Worm (Caenorhabditis elegans): ENCODE results near the gene R09D1.13.
"Not testable (repeated sequence)": the region's sequence is repeated elsewhere in the genome, so short reads cannot be mapped to it uniquely, and the experiment has no call there.

The R09D1.13 gene

ce11 chrII:9470027-9470426 lies 24.8 kb upstream of the R09D1.13 start, which contains the start of gene T19H5.6:
Gene T19H5.6 (minus strand): TSS chrII:9470221.
- TF ChIP-seq dao-5 (tag; optimal IDR thresholded peaks at IDR 0.05) (no peak), him-1 (tag; optimal IDR thresholded peaks at IDR 0.05) (no peak), W03F9.2 (tag; optimal IDR thresholded peaks at IDR 0.05) (no peak)

DNA sequence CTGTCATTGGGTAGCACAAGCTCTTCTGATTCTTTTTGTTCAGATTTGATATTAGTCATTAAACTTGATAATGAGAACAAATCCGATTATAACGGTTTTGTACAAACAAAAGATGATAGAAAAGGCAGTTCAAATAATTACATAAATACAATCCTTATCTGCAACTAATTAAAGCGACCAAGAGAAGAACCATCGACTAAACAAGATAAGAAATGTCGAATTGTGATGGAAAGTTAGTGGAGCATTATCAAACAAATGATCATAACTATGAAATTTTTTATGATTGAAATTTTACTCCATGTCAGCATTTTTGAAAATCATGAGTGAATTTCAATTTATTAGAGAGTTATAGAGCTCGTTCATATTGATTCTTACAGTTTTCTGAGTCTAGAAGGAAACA lies 23.1 kb upstream of the R09D1.13 start, which contains the start of gene chil-23:
Gene chil-23 (minus strand): TSS at position 198 of the 400 bp plus-strand sequence.
- TF ChIP-seq dao-5 (tag; optimal IDR thresholded peaks at IDR 0.05) (no peak), W03F9.2 (tag; optimal IDR thresholded peaks at IDR 0.05) (no peak), him-1 (tag; optimal IDR thresholded peaks at IDR 0.05) (no peak)

- TF ChIP-seq dao-5 (tag; optimal IDR thresholded peaks at IDR 0.05) = no peak
- no peak for TF ChIP-seq W03F9.2 (tag; optimal IDR thresholded peaks at IDR 0.05)
- TF ChIP-seq him-1 (tag; optimal IDR thresholded peaks at IDR 0.05) = no peak
These were observed 20.8 kb upstream of the R09D1.13 start, which contains the start of gene chil-22 for ce11 chrII:9466095-9466494. Gene chil-22 (minus strand): TSS chrII:9466195.

- TF ChIP-seq W03F9.2, him-1, dao-5 (tag; optimal IDR thresholded peaks at IDR 0.05): not testable (repeated sequence)
These were observed 16.6 kb upstream of the R09D1.13 start, which contains the start of gene chil-21 for ce11 chrII:9461881-9462280. Gene chil-21 (minus strand): TSS chrII:9461981.

ce11 chrII:9459462-9459861 lies 14.2 kb upstream of the R09D1.13 start, which contains the start of gene R09D1.14:
Gene R09D1.14 (minus strand): TSS chrII:9459562.
- TF ChIP-seq dao-5, him-1, W03F9.2 (tag; optimal IDR thresholded peaks at IDR 0.05): not testable (repeated sequence)

- TF ChIP-seq him-1 (tag; optimal IDR thresholded peaks at IDR 0.05) = no peak
- no peak for TF ChIP-seq dao-5 (tag; optimal IDR thresholded peaks at IDR 0.05)
- no peak for TF ChIP-seq W03F9.2 (tag; optimal IDR thresholded peaks at IDR 0.05)
These were observed 9.0 kb upstream of the R09D1.13 start, which contains the start of gene chil-19 for ce11 chrII:9454304-9454703. Gene chil-19 (minus strand): TSS chrII:9454404.

DNA sequence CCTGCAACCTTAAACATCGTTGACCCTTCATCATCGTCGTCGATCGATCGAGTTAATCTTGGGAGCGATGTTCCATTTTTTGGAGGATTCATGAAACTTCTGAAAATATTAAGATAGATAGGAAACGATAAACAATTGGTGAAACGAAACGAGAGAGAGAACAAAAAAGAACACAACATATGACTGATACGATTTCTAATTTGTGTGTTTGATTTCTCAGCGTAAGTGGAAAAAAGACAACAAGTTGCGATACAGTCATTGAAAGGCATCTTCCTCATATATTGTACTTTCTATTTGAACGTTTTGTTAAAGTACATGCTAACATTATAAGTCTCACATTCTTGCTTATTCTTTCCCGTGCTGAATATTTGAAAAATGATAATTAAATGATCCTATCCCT lies 6.9 kb upstream of the R09D1.13 start, which contains the start of gene R09D1.12:
Gene R09D1.12 (minus strand): TSS at position 101 of the 400 bp plus-strand sequence.
- TF ChIP-seq him-1, W03F9.2, dao-5 (tag; optimal IDR thresholded peaks at IDR 0.05): not testable (repeated sequence)

ce11 chrII:9447965-9448364 lies 2.7 kb upstream of the R09D1.13 start, which contains the start of gene chil-18:
Gene chil-18 (plus strand): TSS chrII:9448265.
- TF ChIP-seq him-1 (tag; optimal IDR thresholded peaks at IDR 0.05) (no peak), W03F9.2 (tag; optimal IDR thresholded peaks at IDR 0.05) (no peak), dao-5 (tag; optimal IDR thresholded peaks at IDR 0.05) (no peak)

ce11 chrII:9443522-9443921 lies 1.7 kb downstream of the R09D1.13 start, which contains the start of gene chil-15:
Gene chil-15 (minus strand): TSS chrII:9443622.
- TF ChIP-seq him-1 (tag; optimal IDR thresholded peaks at IDR 0.05) (no peak), dao-5 (tag; optimal IDR thresholded peaks at IDR 0.05) (no peak), W03F9.2 (tag; optimal IDR thresholded peaks at IDR 0.05) (no peak)

DNA sequence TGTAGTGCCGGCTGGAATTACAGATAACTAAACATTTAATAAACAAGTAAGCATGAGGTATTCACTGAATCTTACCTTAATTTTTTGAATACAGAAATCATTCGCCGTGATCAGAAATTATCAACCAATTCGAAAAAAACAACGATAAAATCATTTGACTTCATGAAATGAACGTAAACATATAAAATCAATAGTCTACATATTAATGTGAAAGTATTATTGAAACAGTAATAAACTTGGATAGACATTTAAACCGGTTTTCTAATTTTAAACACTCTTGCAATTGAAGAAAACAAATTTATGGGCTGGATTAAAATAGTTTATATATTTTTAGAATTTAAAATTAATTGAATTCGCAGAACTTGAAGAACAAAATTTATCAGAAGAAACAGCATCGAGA lies 3.4 kb downstream of the R09D1.13 start, which contains the start of gene chil-16:
Gene chil-16 (minus strand): TSS at position 101 of the 400 bp plus-strand sequence.
- TF ChIP-seq W03F9.2 (tag; optimal IDR thresholded peaks at IDR 0.05) (no peak), him-1 (tag; optimal IDR thresholded peaks at IDR 0.05) (no peak), dao-5 (tag; optimal IDR thresholded peaks at IDR 0.05) (no peak)

- no peak for TF ChIP-seq him-1 (tag; optimal IDR thresholded peaks at IDR 0.05)
These were observed 5.2 kb downstream of the R09D1.13 start, which contains the start of gene chil-17 for ce11 chrII:9440060-9440459. Gene chil-17 (minus strand): TSS chrII:9440160.

ce11 chrII:9438853-9439252 lies 6.4 kb downstream of the R09D1.13 start:
- TF ChIP-seq W03F9.2 (tag; optimal IDR thresholded peaks at IDR 0.05) = no peak

DNA sequence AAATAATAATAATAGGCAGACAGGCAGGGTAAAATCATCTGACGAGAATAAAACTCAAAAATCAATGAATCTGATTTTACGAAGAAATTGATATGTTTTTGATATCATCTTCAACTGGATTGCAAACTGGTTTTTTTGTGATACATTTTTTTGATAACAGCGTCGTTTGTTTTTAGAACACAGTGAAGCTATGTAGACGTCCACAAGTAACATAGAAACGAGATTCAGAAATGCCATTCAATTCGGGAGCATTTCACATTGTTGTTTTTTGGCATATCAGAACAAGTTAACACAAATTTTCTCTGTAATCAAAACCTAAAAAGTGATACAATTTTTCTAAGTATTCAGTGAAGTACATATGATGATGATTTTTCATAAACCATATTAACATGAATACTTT lies 7.0 kb downstream of the R09D1.13 start, which contains the start of gene chil-13:
Gene chil-13 (minus strand): TSS at position 101 of the 400 bp plus-strand sequence.
- TF ChIP-seq dao-5 (tag; optimal IDR thresholded peaks at IDR 0.05) = no peak
- TF ChIP-seq W03F9.2 (tag; optimal IDR thresholded peaks at IDR 0.05) = no peak
- TF ChIP-seq him-1 (tag; optimal IDR thresholded peaks at IDR 0.05) = no peak

ce11 chrII:9436009-9436408 lies 9.3 kb downstream of the R09D1.13 start, which contains the start of gene kin-16:
Gene kin-16 (minus strand): TSS chrII:9436109.
- TF ChIP-seq dao-5 (tag; optimal IDR thresholded peaks at IDR 0.05) = no peak
- TF ChIP-seq W03F9.2 (tag; optimal IDR thresholded peaks at IDR 0.05) = no peak
- no peak for TF ChIP-seq him-1 (tag; optimal IDR thresholded peaks at IDR 0.05)

All from whole organism, L4/young adult.